Worm (Caenorhabditis elegans): Measurements from ENCODE around the gene dur-1.

ce11 chrIV:9972629-9973028, 44.6 kb upstream of the dur-1 start, which contains the start of the genes C47E12.12 and C47E12.10:
- no peak for TF ChIP-seq mcd-1 (GFP tag; IDR thresholded peaks at IDR 0.05)
- TF ChIP-seq bed-1 (GFP tag; IDR thresholded peaks at IDR 0.05), result no peak
- TF ChIP-seq pbrm-1 (GFP tag; IDR thresholded peaks at IDR 0.05), result no peak

Data from whole organism, young adult.